Worm (Caenorhabditis elegans) whole organism, L4/young adult: ENCODE results near the gene str-225.

Experiments
- W03F9.2 ChIP-seq: fragments of 150-350 bp; optimal IDR thresholded peaks from 2 replicates; lab custom pipeline; 2014; ENCODE audit warnings: missing biosample characterization, missing genetic modification characterization
- dao-5 ChIP-seq: sonication (generic microtip); optimal IDR thresholded peaks from 2 replicates; lab custom pipeline; 2016; ENCODE audit warnings: missing genotype, missing genetic modification characterization, moderate library complexity, missing compliant biosample characterization
- him-1 ChIP-seq: sonication (generic microtip); optimal IDR thresholded peaks from 2 replicates; lab custom pipeline; 2016; ENCODE audit warnings: missing genotype, missing genetic modification reagents, missing genetic modification characterization, missing compliant biosample characterization

ce11 chrV:3505745-3506144 lies 1.9 kb upstream of the str-225 start:
- TF ChIP-seq dao-5 (tag; lab: Kevin White, UChicago) (no peak), him-1 (no peak), W03F9.2 (no peak)
